Worm (Caenorhabditis elegans) whole organism, young adult: Measurements from ENCODE around the gene Y43F8B.23.

ENCODE experiments used
- B0019.2 ChIP-seq: fragments of 200-800 bp; sonication (Bioruptor generic); conservative IDR thresholded peaks from 2 replicates; pipeline ENCODE4 v1.3.6; 2022; ENCODE audit warnings: missing genetic modification reagents, missing genetic modification characterization, missing compliant biosample characterization
- B0336.3 ChIP-seq: fragments of 200-800 bp; sonication (Bioruptor generic); IDR thresholded peaks from 2 replicates; pipeline ENCODE4 v1.3.6; 2022; ENCODE audit warnings: missing genetic modification characterization, missing compliant biosample characterization
- F10E7.11 ChIP-seq: sonication (generic microtip); optimal IDR thresholded peaks from 2 replicates; lab custom pipeline; 2017; ENCODE audit warnings: mild to moderate bottlenecking, missing genetic modification characterization, moderate library complexity, missing compliant biosample characterization
- F22D6.2 ChIP-seq: sonication (generic microtip); optimal IDR thresholded peaks from 2 replicates; lab custom pipeline; 2016; ENCODE audit warnings: mild to moderate bottlenecking, missing genetic modification characterization, missing compliant biosample characterization
- F52B5.7 ChIP-seq: sonication (generic microtip); optimal IDR thresholded peaks from 2 replicates; lab custom pipeline; 2016; ENCODE audit warnings: mild to moderate bottlenecking, missing genetic modification characterization, missing compliant biosample characterization
- F57A8.1 ChIP-seq: fragments of 200-800 bp; sonication (Bioruptor generic); optimal IDR thresholded peaks from 2 replicates; lab custom pipeline; 2018; ENCODE audit warnings: mild to moderate bottlenecking, missing genetic modification characterization, moderate library complexity, missing compliant biosample characterization
- T07F8.4 ChIP-seq: sonication (generic microtip); optimal IDR thresholded peaks from 2 replicates; lab custom pipeline; 2016; ENCODE audit warnings: mild to moderate bottlenecking, missing genetic modification characterization, moderate library complexity, missing compliant biosample characterization
- Y53G8AR.9 ChIP-seq: fragments of 200-800 bp; sonication (Bioruptor generic); conservative IDR thresholded peaks from 2 replicates; pipeline ENCODE4 v1.3.6; 2022; ENCODE audit warnings: missing genetic modification reagents, missing genetic modification characterization, missing compliant biosample characterization
- Y95B8A.8 ChIP-seq: fragments of 200-800 bp; sonication (Bioruptor generic); IDR thresholded peaks from 2 replicates; pipeline ENCODE4 v1.3.6; 2022; ENCODE audit warnings: missing genetic modification reagents, missing genetic modification characterization, missing compliant biosample characterization
- attf-5 ChIP-seq: fragments of 200-800 bp; sonication (Bioruptor generic); optimal IDR thresholded peaks from 2 replicates; lab custom pipeline; 2018; ENCODE audit warnings: mild to moderate bottlenecking, missing genetic modification characterization, missing compliant biosample characterization
- cebp-1 ChIP-seq, 2 experiments: fragments of 200-800 bp in 1 of 2; sonication (Bioruptor generic) in 1 of 2; sonication (generic microtip) in 1 of 2; IDR thresholded peaks in 1 of 2; optimal IDR thresholded peaks in 1 of 2; 2 replicates each; pipeline versions ENCODE4 v1.3.6 to Lab custom; 2017 to 2022; ENCODE audit warnings: missing compliant biosample characterization in 2 of 2, missing genetic modification characterization in 2 of 2, mild to moderate bottlenecking in 1 of 2, missing genetic modification reagents in 1 of 2, moderate library complexity in 1 of 2
- ceh-27 ChIP-seq: fragments of 200-800 bp; sonication (Bioruptor generic); optimal IDR thresholded peaks from 2 replicates; lab custom pipeline; 2018; ENCODE audit warnings: mild to moderate bottlenecking, missing genetic modification characterization, moderate library complexity, missing compliant biosample characterization
- chd-7 ChIP-seq: sonication (generic microtip); optimal IDR thresholded peaks from 2 replicates; lab custom pipeline; 2016; ENCODE audit warnings: mild to moderate bottlenecking, missing genetic modification characterization, moderate library complexity, missing compliant biosample characterization
- egl-18 ChIP-seq: fragments of 200-800 bp; sonication (Bioruptor generic); IDR thresholded peaks from 2 replicates; pipeline ENCODE4 v1.3.6; 2022; ENCODE audit warnings: missing genetic modification reagents, missing genetic modification characterization, missing compliant biosample characterization
- egl-44 ChIP-seq: fragments of 200-800 bp; sonication (Bioruptor generic); IDR thresholded peaks from 2 replicates; pipeline ENCODE4 v1.3.6; 2022; ENCODE audit warnings: missing genetic modification reagents, missing genetic modification characterization, missing compliant biosample characterization
- egrh-3 ChIP-seq: fragments of 200-800 bp; sonication (Bioruptor generic); IDR thresholded peaks from 2 replicates; pipeline ENCODE4 v1.3.6; 2022; ENCODE audit warnings: missing genetic modification reagents, missing genetic modification characterization, missing compliant biosample characterization
- ekl-4 ChIP-seq: fragments of 200-800 bp; sonication (Bioruptor generic); IDR thresholded peaks from 2 replicates; pipeline ENCODE4 v1.3.6; 2022; ENCODE audit warnings: missing genetic modification reagents, missing genetic modification characterization, missing compliant biosample characterization
- ets-4 ChIP-seq: fragments of 200-800 bp; sonication (Bioruptor generic); optimal IDR thresholded peaks from 2 replicates; lab custom pipeline; 2018; ENCODE audit warnings: mild to moderate bottlenecking, missing genetic modification characterization, missing compliant biosample characterization
- fkh-3 ChIP-seq: sonication (generic microtip); optimal IDR thresholded peaks from 2 replicates; lab custom pipeline; 2016; ENCODE audit warnings: mild to moderate bottlenecking, missing genetic modification characterization, missing compliant biosample characterization
- hrde-1 ChIP-seq: sonication (generic microtip); optimal IDR thresholded peaks from 2 replicates; lab custom pipeline; 2016; ENCODE audit warnings: missing genetic modification characterization, mild to moderate bottlenecking, missing compliant biosample characterization, moderate library complexity, missing genotype, missing genetic modification reagents, borderline replicate concordance
- hsf-1 ChIP-seq: fragments of 200-800 bp; sonication (Bioruptor generic); IDR thresholded peaks from 2 replicates; pipeline ENCODE4 v1.3.6; 2022; ENCODE audit warnings: missing genetic modification reagents, missing genetic modification characterization, missing compliant biosample characterization
- let-526 ChIP-seq: fragments of 200-800 bp; sonication (Bioruptor generic); IDR thresholded peaks from 2 replicates; pipeline ENCODE4 v1.3.6; 2022; ENCODE audit warnings: missing genetic modification reagents, missing genetic modification characterization, missing compliant biosample characterization
- lin-26 ChIP-seq: fragments of 200-800 bp; sonication (Bioruptor generic); IDR thresholded peaks from 2 replicates; pipeline ENCODE4 v1.3.6; 2022; ENCODE audit warnings: missing genetic modification reagents, missing genetic modification characterization, missing compliant biosample characterization
- lin-40 ChIP-seq: sonication (generic microtip); optimal IDR thresholded peaks from 2 replicates; lab custom pipeline; 2016; ENCODE audit warnings: missing genetic modification characterization, mild to moderate bottlenecking, missing compliant biosample characterization, missing genotype, missing genetic modification reagents
- madf-8 ChIP-seq: fragments of 200-800 bp; sonication (Bioruptor generic); conservative IDR thresholded peaks from 2 replicates; pipeline ENCODE4 v1.3.6; 2022; ENCODE audit warnings: missing genetic modification reagents, missing genetic modification characterization, missing compliant biosample characterization
- mel-28 ChIP-seq: sonication (generic microtip); optimal IDR thresholded peaks from 2 replicates; lab custom pipeline; 2016; ENCODE audit warnings: borderline replicate concordance, mild to moderate bottlenecking, missing genetic modification characterization, missing compliant biosample characterization
- mxl-1 ChIP-seq: sonication (generic microtip); optimal IDR thresholded peaks from 2 replicates; lab custom pipeline; 2016; ENCODE audit warnings: missing genetic modification characterization, missing compliant biosample characterization
- nhr-179 ChIP-seq: sonication (generic microtip); optimal IDR thresholded peaks from 2 replicates; lab custom pipeline; 2016; ENCODE audit warnings: mild to moderate bottlenecking, missing genetic modification characterization, missing compliant biosample characterization
- nhr-27 ChIP-seq: fragments of 200-800 bp; sonication (Bioruptor generic); optimal IDR thresholded peaks from 2 replicates; lab custom pipeline; 2018; ENCODE audit warnings: mild to moderate bottlenecking, missing genetic modification characterization, moderate library complexity, missing compliant biosample characterization
- nhr-80 ChIP-seq: sonication (generic microtip); optimal IDR thresholded peaks from 2 replicates; lab custom pipeline; 2016; ENCODE audit warnings: missing genetic modification characterization, missing compliant biosample characterization
- rpc-1 ChIP-seq, 2 experiments: fragments of 150-350 bp in 1 of 2; sonication (generic microtip) in 1 of 2; optimal IDR thresholded peaks; 2 replicates each; lab custom pipeline; 2014 to 2018; ENCODE audit warnings: missing biosample characterization in 1 of 2, missing genetic modification characterization in 1 of 2, missing genetic modification reagents in 1 of 2, missing genotype in 1 of 2
- snpc-1.1 ChIP-seq: sonication (generic microtip); optimal IDR thresholded peaks from 2 replicates; lab custom pipeline; 2017; ENCODE audit warnings: missing genetic modification characterization, mild to moderate bottlenecking, missing compliant biosample characterization, antibody characterized with exemption, moderate library complexity, missing genotype, missing genetic modification reagents; ENCODE audit not compliant: insufficient read depth
- snpc-4 ChIP-seq, 5 experiments: fragments of 150-350 bp in 1 of 5; sonication (generic microtip) in 4 of 5; optimal IDR thresholded peaks; 2 replicates each; lab custom pipeline; 2014 to 2018; ENCODE audit warnings: missing genetic modification characterization in 5 of 5, missing biosample characterization in 3 of 5, antibody characterized with exemption in 2 of 5, mild to moderate bottlenecking in 2 of 5, missing compliant biosample characterization in 2 of 5, missing genotype in 2 of 5, moderate library complexity in 2 of 5, missing genetic modification reagents in 1 of 5
- unc-130 ChIP-seq: sonication (generic microtip); optimal IDR thresholded peaks from 2 replicates; lab custom pipeline; 2016; ENCODE audit warnings: missing genetic modification reagents, missing genetic modification characterization, missing compliant biosample characterization
- ztf-26 ChIP-seq: sonication (generic microtip); optimal IDR thresholded peaks from 2 replicates; lab custom pipeline; 2017; ENCODE audit warnings: missing genetic modification characterization, missing compliant biosample characterization
- ztf-6 ChIP-seq: fragments of 200-800 bp; sonication (Bioruptor generic); IDR thresholded peaks from 2 replicates; pipeline ENCODE4 v1.3.6; 2022; ENCODE audit warnings: missing genetic modification reagents, missing genetic modification characterization, missing compliant biosample characterization

Y43F8B.23 gene

DNA sequence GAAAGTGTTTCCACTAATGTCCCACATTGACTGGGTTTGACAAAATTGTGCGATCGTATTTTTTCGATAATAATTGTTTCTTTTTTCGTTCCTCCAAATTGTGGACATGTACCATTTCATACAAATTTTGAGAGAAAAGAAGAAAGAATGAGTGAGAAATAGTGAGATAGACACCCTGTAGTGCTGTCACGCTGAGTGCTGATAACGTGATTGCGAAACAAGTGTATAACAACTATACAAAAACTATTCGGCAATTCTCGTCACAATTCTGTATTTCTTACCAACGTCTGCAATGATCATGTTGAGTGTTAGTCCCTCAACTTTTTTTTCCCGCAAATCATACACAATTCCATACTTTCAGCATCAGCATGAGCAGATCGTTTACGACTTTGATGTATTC, 31.1 kb downstream of the Y43F8B.23 start, which contains the start of gene C25F9.14:
TSS of gene C25F9.14 (plus strand) at position 178 of the 400 bp plus-strand sequence.
- TF ChIP-seq nhr-27 = no peak
- TF ChIP-seq B0019.2 (GFP tag; lab: Robert Waterston, UW) = no peak
- TF ChIP-seq cebp-1 (GFP tag; IDR thresholded peaks at IDR 0.05; lab: Robert Waterston, UW) = peak; percentile 51; the same call in 1 of the 2 replicates
- TF ChIP-seq cebp-1 (tag; optimal IDR thresholded peaks at IDR 0.05; lab: Kevin White, UChicago) = peak; percentile 80
- no peak for TF ChIP-seq Y53G8AR.9
- no peak for TF ChIP-seq snpc-1.1 (tag; lab: Kevin White, UChicago)
- TF ChIP-seq Y95B8A.8 = no peak
- no peak for TF ChIP-seq mxl-1 (tag; lab: Kevin White, UChicago)
- TF ChIP-seq ztf-26 (tag; lab: Kevin White, UChicago) = no peak
- peak; percentile 51 for TF ChIP-seq nhr-80 (tag; lab: Kevin White, UChicago)

DNA sequence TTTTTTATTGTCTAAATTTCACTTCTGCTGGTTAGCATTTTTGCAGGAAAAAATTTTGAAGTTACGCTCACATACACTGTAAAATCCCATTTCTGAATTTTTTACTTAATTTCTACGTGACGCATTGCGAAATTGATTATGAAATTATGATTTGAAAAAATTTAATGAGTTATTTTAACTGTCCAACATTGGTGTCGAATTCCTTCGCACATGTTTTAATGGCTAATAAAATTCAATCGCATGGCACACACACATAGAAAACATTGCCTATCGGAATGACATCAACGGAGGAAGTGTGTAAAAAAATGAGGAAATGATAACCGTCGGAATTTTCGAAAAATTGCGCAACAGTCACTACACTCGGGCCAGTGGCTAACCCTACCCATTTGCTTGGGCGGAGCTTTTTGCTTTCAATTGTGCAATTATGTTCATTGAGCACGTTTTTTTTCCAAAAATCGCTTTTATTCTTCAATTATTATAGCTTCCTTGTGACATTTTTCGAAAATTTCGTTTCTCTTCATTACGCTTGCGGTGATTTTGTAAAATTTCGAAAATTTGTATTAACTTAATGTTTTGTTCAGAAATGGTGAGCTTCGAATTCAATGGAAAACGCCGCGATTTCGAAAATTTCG, 33.5 kb downstream of the Y43F8B.23 start, which contains the start of gene C25F9.16:
TSS of gene C25F9.16 (plus strand) at position 582 of the 632 bp plus-strand sequence.
- no peak for TF ChIP-seq ceh-27
- no peak for TF ChIP-seq chd-7 (tag; lab: Kevin White, UChicago)
- TF ChIP-seq cebp-1 (GFP tag; IDR thresholded peaks at IDR 0.05; lab: Robert Waterston, UW) = peak; percentile 61; the same call in 1 of the 2 replicates
- peak; percentile 72 for TF ChIP-seq cebp-1 (tag; optimal IDR thresholded peaks at IDR 0.05; lab: Kevin White, UChicago)

DNA sequence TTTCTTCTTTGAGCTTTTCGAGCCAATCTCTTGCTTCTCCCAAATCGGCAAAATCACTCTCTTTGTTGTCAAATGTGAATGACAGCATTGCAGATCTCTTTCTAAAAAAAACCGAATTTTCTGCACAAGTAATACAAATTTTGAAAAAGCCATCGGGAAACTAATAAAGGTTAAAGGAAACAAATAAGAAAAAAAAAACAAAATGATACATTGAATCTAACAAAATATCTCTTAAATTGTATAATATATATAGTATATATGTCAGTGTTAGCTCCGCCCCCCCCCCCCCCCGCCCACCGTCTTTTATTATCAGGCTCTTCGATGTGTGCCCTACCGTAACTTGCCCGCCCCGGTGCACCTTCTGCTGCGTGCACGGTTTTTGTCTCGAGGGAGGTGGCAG, 34.5 kb downstream of the Y43F8B.23 start, which contains the start of gene C25F9.11:
TSS of gene C25F9.11 (minus strand) at position 101 of the 400 bp plus-strand sequence.
- TF ChIP-seq attf-5 (GFP tag; lab: Kevin White, UChicago) (no peak), nhr-179 (tag; lab: Kevin White, UChicago) (no peak), snpc-4 (GFP tag; optimal IDR thresholded peaks at IDR 0.05; lab: Kevin White, UChicago) (no peak), snpc-4 (tag; optimal IDR thresholded peaks at IDR 0.05; lab: Kevin White, UChicago) (no peak), ztf-6 (GFP tag; lab: Robert Waterston, UW) (no peak), B0336.3 (GFP tag; lab: Robert Waterston, UW) (no peak), egl-18 (GFP tag; lab: Robert Waterston, UW) (no peak), F10E7.11 (no peak), egl-44 (GFP tag; lab: Robert Waterston, UW) (no peak), fkh-3 (tag; lab: Kevin White, UChicago) (no peak), mel-28 (tag; lab: Kevin White, UChicago) (no peak), ets-4 (no peak), hrde-1 (tag; lab: Kevin White, UChicago) (no peak), let-526 (GFP tag; lab: Robert Waterston, UW) (no peak)

DNA sequence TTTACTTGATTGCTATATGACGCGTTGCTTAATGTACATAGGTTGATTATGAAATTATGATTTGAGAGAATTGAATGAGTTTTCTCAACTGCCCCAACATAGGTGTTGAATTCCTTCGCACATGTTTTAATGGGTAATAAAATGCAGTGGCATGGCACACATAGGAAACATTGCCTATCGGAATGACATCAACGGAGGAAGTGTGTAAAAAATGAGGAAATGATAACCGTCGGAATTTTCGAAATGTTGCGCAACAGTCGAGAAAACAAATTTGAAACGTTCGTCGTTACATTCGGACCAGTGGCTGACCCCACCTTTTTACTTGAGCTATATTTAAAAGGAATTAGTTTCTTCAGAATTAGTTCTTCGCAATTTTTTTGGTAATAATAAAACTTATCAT, 35.4 kb downstream of the Y43F8B.23 start:
- no peak for TF ChIP-seq madf-8
- TF ChIP-seq cebp-1 (GFP tag; IDR thresholded peaks at IDR 0.05; lab: Robert Waterston, UW) = peak; percentile 53; the same call in 1 of the 2 replicates
- peak; percentile 57 for TF ChIP-seq cebp-1 (tag; optimal IDR thresholded peaks at IDR 0.05; lab: Kevin White, UChicago)
- TF ChIP-seq T07F8.4 = no peak
- no peak for TF ChIP-seq F52B5.7 (tag; lab: Kevin White, UChicago)
- TF ChIP-seq egrh-3 (GFP tag; lab: Robert Waterston, UW) = no peak

DNA sequence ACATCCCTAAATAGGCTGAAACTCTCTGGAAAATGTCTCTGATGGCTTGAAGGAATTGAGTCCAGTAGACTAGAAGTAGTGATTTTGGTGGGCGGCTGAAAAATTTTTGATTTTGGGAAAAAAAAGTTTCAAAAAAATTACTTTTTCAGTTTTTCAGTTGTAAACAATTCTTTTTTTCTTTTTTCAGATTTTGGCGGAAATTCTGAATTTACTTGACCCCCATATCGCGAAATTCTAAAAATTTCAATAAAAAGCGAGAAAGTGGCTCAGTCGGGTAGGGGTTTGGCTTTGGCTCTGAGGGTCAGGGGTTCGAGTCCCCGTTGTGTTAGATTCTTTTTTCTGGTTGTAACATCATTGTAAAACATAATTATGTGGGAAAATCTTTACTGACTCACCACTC, 36.4 kb downstream of the Y43F8B.23 start, which contains the start of gene srw-85:
TSS of gene srw-85 (minus strand) at position 101 of the 400 bp plus-strand sequence.
- no peak for TF ChIP-seq hsf-1
- no peak for TF ChIP-seq F22D6.2 (tag; lab: Kevin White, UChicago)
- no peak for TF ChIP-seq lin-40 (tag; lab: Kevin White, UChicago)
- no peak for TF ChIP-seq F57A8.1 (GFP tag; lab: Kevin White, UChicago)
- no peak for TF ChIP-seq lin-26 (GFP tag; lab: Robert Waterston, UW)
- TF ChIP-seq ekl-4 = no peak
- no peak for TF ChIP-seq unc-130 (GFP tag; lab: Kevin White, UChicago)
- TF ChIP-seq rpc-1 (optimal IDR thresholded peaks at IDR 0.05; lab: Kevin White, UChicago) = no peak
- peak; percentile 16 for TF ChIP-seq rpc-1 (tag; optimal IDR thresholded peaks at IDR 0.05; lab: Kevin White, UChicago)
- TF ChIP-seq, all 124 proteins: peak for 1
